Fruit fly (Drosophila melanogaster) whole organism, pupa: ENCODE results near the gene CG10562.

Experiments
- CG13204 ChIP-seq: fragments of 200-800 bp; sonication (Bioruptor generic); optimal IDR thresholded peaks from 2 replicates; lab custom pipeline; 2018; ENCODE audit warnings: missing biosample characterization, mild to moderate bottlenecking, missing genetic modification characterization, moderate library complexity
- CG17806 ChIP-seq: fragments of 200-800 bp; sonication (Bioruptor generic); optimal IDR thresholded peaks from 2 replicates; lab custom pipeline; 2018; ENCODE audit warnings: missing biosample characterization, mild to moderate bottlenecking, missing genetic modification characterization, moderate library complexity
- CG32121 ChIP-seq: fragments of 200-800 bp; sonication (Bioruptor generic); IDR thresholded peaks from 2 replicates; pipeline ENCODE4 v1.3.6; 2022; ENCODE audit warnings: missing biosample characterization, missing genetic modification characterization
- CG4496 ChIP-seq: fragments of 200-800 bp; sonication (Bioruptor generic); IDR thresholded peaks from 3 replicates; pipeline ENCODE4 v1.3.6; 2022; ENCODE audit warnings: missing biosample characterization, missing genetic modification characterization
- EcR ChIP-seq: fragments of 200-800 bp; sonication (Bioruptor generic); optimal IDR thresholded peaks from 3 replicates; lab custom pipeline; 2019; ENCODE audit warnings: missing biosample characterization, missing genetic modification characterization, mild to moderate bottlenecking, moderate library complexity, missing genetic modification reagents
- Pif1B ChIP-seq: fragments of 200-800 bp; sonication (Bioruptor generic); optimal IDR thresholded peaks from 3 replicates; lab custom pipeline; 2016; ENCODE audit warnings: missing biosample characterization, missing genetic modification characterization
- Snoo ChIP-seq: fragments of 200-800 bp; sonication (Bioruptor generic); optimal IDR thresholded peaks from 3 replicates; lab custom pipeline; 2017; ENCODE audit warnings: missing biosample characterization, mild to moderate bottlenecking, missing genetic modification characterization, inconsistent platforms
- fd96Ca ChIP-seq: fragments of 200-800 bp; sonication (Bioruptor generic); IDR thresholded peaks from 3 replicates; pipeline ENCODE4 v1.3.6; 2022; ENCODE audit warnings: missing biosample characterization, missing genetic modification characterization

dm6 chr3R:25305822-25306544, 16.6 kb downstream of the CG10562 start:
- no peak for TF ChIP-seq fd96Ca
- TF ChIP-seq EcR = no peak
- no peak for TF ChIP-seq CG4496 (GFP tag; lab: Robert Waterston, UW)
- no peak for TF ChIP-seq CG17806 (tag; lab: Kevin White, UChicago)
- TF ChIP-seq CG13204 (GFP tag; lab: Kevin White, UChicago) = no peak
- TF ChIP-seq Snoo (tag; lab: Kevin White, UChicago) = no peak
- no peak for TF ChIP-seq Pif1B (GFP tag; lab: Kevin White, UChicago)
- TF ChIP-seq CG32121 = no peak
